Worm (Caenorhabditis elegans) whole organism, L3 larva: ENCODE data around the gene skat-1.
"Not testable (repeated sequence)": the region's sequence is repeated elsewhere in the genome, so short reads cannot be mapped to it uniquely, and the experiment has no call there.

Source experiments
- R02D3.7 ChIP-seq: fragments of 150-350 bp; optimal IDR thresholded peaks from 2 replicates; lab custom pipeline; 2014; ENCODE audit warnings: missing biosample characterization, missing genetic modification characterization
- ZK546.5 ChIP-seq: sonication (generic microtip); optimal IDR thresholded peaks from 2 replicates; lab custom pipeline; 2017; ENCODE audit warnings: missing biosample characterization, missing genetic modification characterization
- aly-2 ChIP-seq: fragments of 150-350 bp; optimal IDR thresholded peaks from 2 replicates; lab custom pipeline; 2014; ENCODE audit warnings: missing biosample characterization, missing genetic modification characterization
- ama-1 ChIP-seq: fragments of 150-350 bp; optimal IDR thresholded peaks from 2 replicates; lab custom pipeline; 2018
- ceh-16 ChIP-seq: sonication (generic microtip); optimal IDR thresholded peaks from 2 replicates; lab custom pipeline; 2017; ENCODE audit warnings: missing biosample characterization, missing genetic modification characterization
- ceh-28 ChIP-seq: fragments of 150-350 bp; optimal IDR thresholded peaks from 2 replicates; lab custom pipeline; 2014; ENCODE audit warnings: missing biosample characterization, missing genetic modification reagents, missing genetic modification characterization
- ceh-82 ChIP-seq: fragments of 150-350 bp; optimal IDR thresholded peaks from 2 replicates; lab custom pipeline; 2014; ENCODE audit warnings: missing biosample characterization, missing genetic modification characterization
- daf-12 ChIP-seq: fragments of 150-350 bp; optimal IDR thresholded peaks from 2 replicates; lab custom pipeline; 2014; ENCODE audit warnings: missing biosample characterization, missing genetic modification reagents, missing genetic modification characterization
- egl-27 ChIP-seq: sonication (generic microtip); optimal IDR thresholded peaks from 4 replicates; lab custom pipeline; 2017; ENCODE audit warnings: missing biosample characterization, missing genetic modification reagents, missing genetic modification characterization
- egl-5 ChIP-seq: fragments of 150-350 bp; optimal IDR thresholded peaks from 2 replicates; lab custom pipeline; 2017; ENCODE audit warnings: missing biosample characterization, missing genetic modification reagents, missing genetic modification characterization, inconsistent platforms
- elt-1 ChIP-seq: fragments of 150-350 bp; optimal IDR thresholded peaks from 2 replicates; lab custom pipeline; 2014; ENCODE audit warnings: missing biosample characterization, missing genetic modification characterization
- elt-2 ChIP-seq: sonication (generic microtip); optimal IDR thresholded peaks from 2 replicates; lab custom pipeline; 2016; ENCODE audit warnings: missing genetic modification reagents, mild to moderate bottlenecking, missing genetic modification characterization, missing compliant biosample characterization
- fkh-10 ChIP-seq: sonication (generic microtip); optimal IDR thresholded peaks from 2 replicates; lab custom pipeline; 2017; ENCODE audit warnings: missing biosample characterization, missing genetic modification reagents, missing genetic modification characterization
- fos-1 ChIP-seq: fragments of 150-350 bp; optimal IDR thresholded peaks from 2 replicates; lab custom pipeline; 2014; ENCODE audit warnings: missing biosample characterization, missing genetic modification characterization
- hmg-11 ChIP-seq: sonication (generic microtip); optimal IDR thresholded peaks from 2 replicates; lab custom pipeline; 2016; ENCODE audit warnings: missing genetic modification characterization, missing compliant biosample characterization
- lin-15B ChIP-seq: fragments of 150-350 bp; optimal IDR thresholded peaks from 2 replicates; lab custom pipeline; 2014; ENCODE audit warnings: missing biosample characterization, missing genetic modification characterization
- lin-39 ChIP-seq: fragments of 150-350 bp; optimal IDR thresholded peaks from 2 replicates; lab custom pipeline; 2018; ENCODE audit warnings: missing biosample characterization, missing genetic modification reagents, missing genetic modification characterization
- mdl-1 ChIP-seq: fragments of 150-350 bp; optimal IDR thresholded peaks from 2 replicates; lab custom pipeline; 2014; ENCODE audit warnings: missing biosample characterization, missing genetic modification characterization
- mml-1 ChIP-seq: fragments of 150-350 bp; sonication (generic microtip); optimal IDR thresholded peaks from 3 replicates; lab custom pipeline; 2014; ENCODE audit warnings: missing biosample characterization, missing genetic modification characterization
- nfya-1 ChIP-seq: sonication (generic microtip); optimal IDR thresholded peaks from 2 replicates; lab custom pipeline; 2017; ENCODE audit warnings: missing genetic modification characterization, mild to moderate bottlenecking, missing compliant biosample characterization, antibody characterized with exemption, moderate library complexity; ENCODE audit not compliant: insufficient read depth
- nhr-11 ChIP-seq: fragments of 150-350 bp; optimal IDR thresholded peaks from 2 replicates; lab custom pipeline; 2014; ENCODE audit warnings: missing biosample characterization, missing genetic modification characterization
- nhr-237 ChIP-seq: fragments of 150-350 bp; optimal IDR thresholded peaks from 2 replicates; lab custom pipeline; 2014; ENCODE audit warnings: missing biosample characterization, missing genetic modification characterization
- nhr-28 ChIP-seq: fragments of 150-350 bp; optimal IDR thresholded peaks from 2 replicates; lab custom pipeline; 2014; ENCODE audit warnings: missing biosample characterization, missing genetic modification characterization
- nhr-43 ChIP-seq: sonication (generic microtip); optimal IDR thresholded peaks from 2 replicates; lab custom pipeline; 2016; ENCODE audit warnings: mild to moderate bottlenecking, missing genetic modification characterization, missing compliant biosample characterization; ENCODE audit not compliant: poor library complexity, severe bottlenecking
- nhr-67 ChIP-seq: fragments of 150-350 bp; optimal IDR thresholded peaks from 2 replicates; lab custom pipeline; 2014; ENCODE audit warnings: missing biosample characterization, missing genetic modification characterization
- nhr-76 ChIP-seq: fragments of 150-350 bp; sonication (generic microtip); optimal IDR thresholded peaks from 5 replicates; lab custom pipeline; 2014; ENCODE audit warnings: missing biosample characterization, missing genetic modification characterization
- nhr-77 ChIP-seq: fragments of 150-350 bp; optimal IDR thresholded peaks from 2 replicates; lab custom pipeline; 2014; ENCODE audit warnings: missing biosample characterization, missing genetic modification characterization
- pha-4 ChIP-seq: fragments of 150-350 bp; optimal IDR thresholded peaks from 2 replicates; lab custom pipeline; 2014; ENCODE audit warnings: missing biosample characterization, missing genetic modification reagents, missing genetic modification characterization
- pqm-1 ChIP-seq: fragments of 150-350 bp; optimal IDR thresholded peaks from 2 replicates; lab custom pipeline; 2017; ENCODE audit warnings: missing biosample characterization, missing genetic modification characterization, inconsistent platforms
- skn-1 ChIP-seq: fragments of 150-350 bp; optimal IDR thresholded peaks from 2 replicates; lab custom pipeline; 2014; ENCODE audit warnings: missing biosample characterization, missing genetic modification characterization
- snpc-4 ChIP-seq: fragments of 150-350 bp; optimal IDR thresholded peaks from 2 replicates; lab custom pipeline; 2014; ENCODE audit warnings: missing biosample characterization, missing genetic modification characterization
- tbx-2 ChIP-seq: sonication (generic microtip); optimal IDR thresholded peaks from 2 replicates; lab custom pipeline; 2016; ENCODE audit warnings: mild to moderate bottlenecking, missing genetic modification characterization, missing compliant biosample characterization

skat-1 gene

DNA sequence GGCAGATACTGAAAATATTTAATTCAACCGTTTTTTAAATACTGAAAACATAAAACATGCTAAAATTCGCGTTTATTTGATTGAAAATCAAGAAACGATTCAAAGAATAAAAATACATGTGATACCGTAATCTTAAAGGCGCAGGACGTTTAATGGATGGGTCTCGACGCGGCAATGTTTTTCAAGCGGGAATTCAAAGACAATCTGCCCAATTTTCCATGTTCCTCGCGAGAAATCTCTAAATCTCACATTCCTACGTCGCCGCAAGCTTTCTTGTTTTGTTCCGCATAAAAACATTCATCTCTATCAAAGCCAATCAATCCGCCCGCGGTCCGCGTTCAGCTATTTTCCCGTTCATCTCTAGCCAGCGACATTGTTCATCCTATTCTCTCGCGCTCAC lies 4.9 kb upstream of the skat-1 start:
- TF ChIP-seq snpc-4 (tag; lab: Kevin White, UChicago) (no peak), nhr-28 (tag; lab: Kevin White, UChicago) (no peak), nhr-11 (tag; lab: Kevin White, UChicago) (no peak), ceh-28 (no peak), daf-12 (tag; lab: Kevin White, UChicago) (no peak), aly-2 (tag; lab: Kevin White, UChicago) (no peak), ama-1 (no peak), fos-1 (no peak), elt-1 (tag; lab: Kevin White, UChicago) (no peak), mdl-1 (tag; lab: Kevin White, UChicago) (no peak), nhr-67 (tag; lab: Kevin White, UChicago) (no peak), lin-15B (tag; lab: Kevin White, UChicago) (no peak), nhr-237 (tag; lab: Kevin White, UChicago) (no peak), nhr-77 (tag; lab: Kevin White, UChicago) (no peak), ceh-16 (tag; lab: Kevin White, UChicago) (no peak), egl-5 (tag; lab: Kevin White, UChicago) (no peak), nhr-43 (tag; lab: Kevin White, UChicago) (no peak)

ce11 chrIII:8999508-8999907 lies 2.9 kb upstream of the skat-1 start, which contains the start of gene F59B2.3:
Gene F59B2.3 (minus strand): TSS chrIII:8999766.
- TF ChIP-seq elt-2 (tag; lab: Kevin White, UChicago): peak; percentile 5
- no peak for TF ChIP-seq ceh-82
- no peak for TF ChIP-seq pqm-1 (tag; lab: Kevin White, UChicago)
- TF ChIP-seq, all 47 proteins: peak for 1

DNA sequence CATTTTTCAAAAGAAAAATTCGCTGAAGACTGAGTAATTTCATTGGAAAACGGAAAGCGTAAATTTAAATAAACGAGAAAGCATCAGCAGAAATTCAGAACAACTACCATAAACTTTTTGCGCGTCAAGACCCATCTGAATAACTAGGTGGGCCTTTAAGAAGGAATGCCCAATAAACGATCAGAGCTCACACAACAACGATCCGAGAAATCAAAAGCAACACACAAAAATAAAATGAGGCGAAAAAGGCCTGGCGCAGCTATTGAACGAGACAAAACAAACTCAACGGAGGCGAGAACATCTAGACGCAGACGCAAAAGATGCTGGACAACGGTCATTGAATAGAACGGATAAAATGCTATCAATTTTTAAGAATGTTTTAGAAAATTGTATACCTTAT lies 2.3 kb upstream of the skat-1 start:
- TF ChIP-seq mdl-1 (tag; lab: Kevin White, UChicago) (no peak), hmg-11 (tag; lab: Kevin White, UChicago) (peak; percentile 19), R02D3.7 (tag; lab: Kevin White, UChicago) (no peak)
- TF ChIP-seq, all 47 proteins: peak for 1

ce11 chrIII:8997821-8998220 lies 1.2 kb upstream of the skat-1 start:
- TF ChIP-seq pqm-1 (tag; lab: Kevin White, UChicago): peak; percentile 47
- TF ChIP-seq fkh-10 (GFP tag; lab: Kevin White, UChicago): no peak
- TF ChIP-seq egl-27 (tag; lab: Kevin White, UChicago): no peak
- TF ChIP-seq elt-2 (tag; lab: Kevin White, UChicago): peak; percentile 79
- no peak for TF ChIP-seq nhr-11 (tag; lab: Kevin White, UChicago)
- TF ChIP-seq lin-39 (tag; lab: Kevin White, UChicago): no peak

DNA sequence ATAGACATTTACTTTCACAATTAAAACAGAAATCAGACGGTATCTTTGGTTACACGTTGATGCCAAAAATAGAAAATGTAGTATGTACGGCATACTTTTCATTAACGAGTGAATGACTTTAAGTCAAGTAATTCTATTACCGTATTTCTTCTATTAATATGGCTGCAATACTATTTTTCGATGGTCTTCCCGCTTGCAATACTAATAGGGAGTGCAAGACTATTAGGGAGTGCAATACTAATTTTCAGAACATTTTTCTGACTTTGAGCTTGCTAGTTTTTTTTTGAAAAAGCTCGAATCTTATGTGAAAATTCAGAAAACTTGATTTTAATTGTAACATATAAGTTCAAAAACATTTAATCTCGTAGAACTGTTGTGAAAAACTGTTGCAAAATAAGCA lies 6.8 kb downstream of the skat-1 start, which contains the start of gene R08D7.7:
R08D7.7 (plus strand) TSS at position 301 of the 400 bp plus-strand sequence.
- TF ChIP-seq pha-4, ZK546.5, nfya-1 (tag; lab: Kevin White, UChicago): not testable (repeated sequence)

DNA sequence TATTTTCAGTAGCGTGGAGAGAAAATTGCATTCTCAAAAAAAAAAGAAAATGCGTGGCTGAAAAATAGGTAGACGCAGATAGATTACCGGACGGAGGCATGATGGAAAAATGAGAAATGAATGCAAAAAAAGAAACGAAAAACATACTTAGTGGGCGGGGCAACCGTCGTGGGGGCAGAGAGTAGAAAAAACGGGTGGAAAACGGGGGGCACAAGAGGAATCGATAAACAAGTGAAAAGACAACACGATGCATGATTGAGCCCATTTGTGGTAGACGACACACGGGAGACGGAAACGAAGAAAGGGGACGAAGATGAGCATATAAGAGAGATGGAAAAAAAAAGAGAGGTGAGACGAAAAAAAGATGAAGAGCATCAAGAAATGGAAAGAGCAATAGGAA lies 8.0 kb downstream of the skat-1 start:
- TF ChIP-seq ceh-82 (no peak), lin-39 (tag; lab: Kevin White, UChicago) (peak; percentile 15), tbx-2 (no peak), skn-1 (tag; lab: Kevin White, UChicago) (no peak), mml-1 (tag; lab: Kevin White, UChicago) (no peak)

ce11 chrIII:8988061-8988460 lies 8.5 kb downstream of the skat-1 start:
- TF ChIP-seq snpc-4 (tag; lab: Kevin White, UChicago) (no peak), nhr-28 (tag; lab: Kevin White, UChicago) (no peak), nhr-76 (tag; lab: Kevin White, UChicago) (no peak)
